Worm (Caenorhabditis elegans) whole organism, late embryonic: ENCODE data around the gene gly-14.
"Not testable (repeated sequence)": the region's sequence is repeated elsewhere in the genome, so short reads cannot be mapped to it uniquely, and the experiment has no call there.

Source experiments
- C38D4.7 ChIP-seq: fragments of 200-800 bp; sonication (Bioruptor generic); optimal IDR thresholded peaks from 2 replicates; lab custom pipeline; 2018; ENCODE audit warnings: mild to moderate bottlenecking, missing genetic modification characterization, moderate library complexity, missing compliant biosample characterization
- F13H6.1 ChIP-seq: sonication (generic microtip); optimal IDR thresholded peaks from 2 replicates; lab custom pipeline; 2016; ENCODE audit warnings: missing genetic modification characterization, missing compliant biosample characterization
- Y22D7AL.16 ChIP-seq: sonication (generic microtip); optimal IDR thresholded peaks from 2 replicates; lab custom pipeline; 2016; ENCODE audit warnings: missing genetic modification characterization, missing compliant biosample characterization
- ahr-1 ChIP-seq: sonication (generic microtip); optimal IDR thresholded peaks from 2 replicates; lab custom pipeline; 2016; ENCODE audit warnings: missing genetic modification characterization, missing compliant biosample characterization
- ceh-14 ChIP-seq: sonication (generic microtip); optimal IDR thresholded peaks from 2 replicates; lab custom pipeline; 2016; ENCODE audit warnings: missing genotype, missing genetic modification characterization, missing compliant biosample characterization
- ceh-19 ChIP-seq: fragments of 200-800 bp; sonication (Bioruptor generic); optimal IDR thresholded peaks from 2 replicates; lab custom pipeline; 2018; ENCODE audit warnings: mild to moderate bottlenecking, missing genetic modification characterization, missing compliant biosample characterization
- ceh-30 ChIP-seq: fragments of 150-350 bp; optimal IDR thresholded peaks from 2 replicates; lab custom pipeline; 2014; ENCODE audit warnings: missing biosample characterization, missing genetic modification characterization
- ceh-34 ChIP-seq: sonication (generic microtip); optimal IDR thresholded peaks from 2 replicates; lab custom pipeline; 2016; ENCODE audit warnings: mild to moderate bottlenecking, missing genetic modification characterization, missing compliant biosample characterization
- ceh-6 ChIP-seq: fragments of 200-800 bp; sonication (Bioruptor generic); optimal IDR thresholded peaks from 2 replicates; lab custom pipeline; 2018; ENCODE audit warnings: mild to moderate bottlenecking, missing genetic modification characterization, missing compliant biosample characterization
- ceh-9 ChIP-seq: sonication (generic microtip); optimal IDR thresholded peaks from 2 replicates; lab custom pipeline; 2016; ENCODE audit warnings: mild to moderate bottlenecking, missing genetic modification characterization, inconsistent platforms, missing compliant biosample characterization
- dmd-4 ChIP-seq: sonication (generic microtip); optimal IDR thresholded peaks from 2 replicates; lab custom pipeline; 2016; ENCODE audit warnings: borderline replicate concordance, missing genetic modification characterization, missing compliant biosample characterization
- elt-2 ChIP-seq: sonication (generic microtip); optimal IDR thresholded peaks from 2 replicates; lab custom pipeline; 2016; ENCODE audit warnings: missing genetic modification reagents, missing genetic modification characterization, missing compliant biosample characterization
- ets-4 ChIP-seq: sonication (generic microtip); optimal IDR thresholded peaks from 2 replicates; lab custom pipeline; 2016; ENCODE audit warnings: missing genetic modification characterization, missing compliant biosample characterization
- eyg-1 ChIP-seq: sonication (generic microtip); optimal IDR thresholded peaks from 2 replicates; lab custom pipeline; 2016; ENCODE audit warnings: missing genotype, missing genetic modification characterization, missing compliant biosample characterization
- fax-1 ChIP-seq: sonication (generic microtip); optimal IDR thresholded peaks from 2 replicates; lab custom pipeline; 2016; ENCODE audit warnings: missing genotype, missing genetic modification characterization, missing compliant biosample characterization
- fkh-10 ChIP-seq: fragments of 150-350 bp; optimal IDR thresholded peaks from 2 replicates; lab custom pipeline; 2014; ENCODE audit warnings: missing biosample characterization, missing genetic modification reagents, missing genetic modification characterization
- hlh-13 ChIP-seq: fragments of 200-800 bp; sonication (Bioruptor generic); optimal IDR thresholded peaks from 2 replicates; lab custom pipeline; 2018; ENCODE audit warnings: mild to moderate bottlenecking, missing genetic modification characterization, missing compliant biosample characterization
- lim-6 ChIP-seq: sonication (generic microtip); optimal IDR thresholded peaks from 2 replicates; lab custom pipeline; 2016; ENCODE audit warnings: missing genetic modification characterization, missing compliant biosample characterization
- lin-11 ChIP-seq: fragments of 200-800 bp; sonication (Bioruptor generic); optimal IDR thresholded peaks from 2 replicates; lab custom pipeline; 2018; ENCODE audit warnings: mild to moderate bottlenecking, missing genetic modification characterization, missing compliant biosample characterization
- mec-3 ChIP-seq: sonication (generic microtip); optimal IDR thresholded peaks from 2 replicates; lab custom pipeline; 2016; ENCODE audit warnings: borderline replicate concordance, missing genetic modification characterization, missing compliant biosample characterization
- npax-4 ChIP-seq: sonication (generic microtip); optimal IDR thresholded peaks from 2 replicates; lab custom pipeline; 2016; ENCODE audit warnings: missing genetic modification characterization, missing compliant biosample characterization
- odd-2 ChIP-seq: sonication (generic microtip); optimal IDR thresholded peaks from 2 replicates; lab custom pipeline; 2017; ENCODE audit warnings: antibody characterized with exemption, mild to moderate bottlenecking, missing genetic modification characterization, missing compliant biosample characterization
- pax-1 ChIP-seq: fragments of 150-350 bp; optimal IDR thresholded peaks from 2 replicates; lab custom pipeline; 2014; ENCODE audit warnings: missing biosample characterization, missing genetic modification characterization
- pros-1 ChIP-seq: fragments of 150-350 bp; optimal IDR thresholded peaks from 2 replicates; lab custom pipeline; 2014; ENCODE audit warnings: missing biosample characterization, missing genetic modification reagents, missing genetic modification characterization
- rnt-1 ChIP-seq: sonication (generic microtip); optimal IDR thresholded peaks from 2 replicates; lab custom pipeline; 2016; ENCODE audit warnings: missing genetic modification characterization, missing compliant biosample characterization
- sdc-2 ChIP-seq: sonication (generic microtip); optimal IDR thresholded peaks from 2 replicates; lab custom pipeline; 2016; ENCODE audit warnings: missing genotype, missing genetic modification characterization, missing compliant biosample characterization
- syd-9 ChIP-seq: sonication (generic microtip); optimal IDR thresholded peaks from 2 replicates; lab custom pipeline; 2016; ENCODE audit warnings: mild to moderate bottlenecking, missing genetic modification characterization, moderate library complexity, missing compliant biosample characterization
- tbx-7 ChIP-seq: sonication (generic microtip); optimal IDR thresholded peaks from 2 replicates; lab custom pipeline; 2016; ENCODE audit warnings: missing genotype, missing genetic modification characterization, missing compliant biosample characterization
- unc-3 ChIP-seq, 2 experiments: fragments of 200-800 bp in 1 of 2; sonication (Bioruptor generic) in 1 of 2; sonication (generic microtip) in 1 of 2; conservative IDR thresholded peaks in 1 of 2; optimal IDR thresholded peaks in 1 of 2; 2 replicates each; pipeline versions ENCODE4 v1.3.6 to Lab custom; 2016 to 2022; ENCODE audit warnings: missing compliant biosample characterization in 2 of 2, missing genetic modification characterization in 2 of 2, missing genetic modification reagents in 1 of 2
- unc-55 ChIP-seq: sonication (generic microtip); optimal IDR thresholded peaks from 2 replicates; lab custom pipeline; 2017; ENCODE audit warnings: missing biosample characterization, missing genetic modification reagents, missing genetic modification characterization
- unc-86 ChIP-seq: sonication (generic microtip); optimal IDR thresholded peaks from 2 replicates; lab custom pipeline; 2016; ENCODE audit warnings: missing genetic modification characterization, missing compliant biosample characterization
- zip-5 ChIP-seq: sonication (generic microtip); optimal IDR thresholded peaks from 2 replicates; lab custom pipeline; 2016; ENCODE audit warnings: missing genetic modification characterization, missing compliant biosample characterization
- ztf-16 ChIP-seq: sonication (generic microtip); optimal IDR thresholded peaks from 2 replicates; lab custom pipeline; 2017; ENCODE audit warnings: missing genetic modification characterization, missing compliant biosample characterization

The gly-14 gene

DNA sequence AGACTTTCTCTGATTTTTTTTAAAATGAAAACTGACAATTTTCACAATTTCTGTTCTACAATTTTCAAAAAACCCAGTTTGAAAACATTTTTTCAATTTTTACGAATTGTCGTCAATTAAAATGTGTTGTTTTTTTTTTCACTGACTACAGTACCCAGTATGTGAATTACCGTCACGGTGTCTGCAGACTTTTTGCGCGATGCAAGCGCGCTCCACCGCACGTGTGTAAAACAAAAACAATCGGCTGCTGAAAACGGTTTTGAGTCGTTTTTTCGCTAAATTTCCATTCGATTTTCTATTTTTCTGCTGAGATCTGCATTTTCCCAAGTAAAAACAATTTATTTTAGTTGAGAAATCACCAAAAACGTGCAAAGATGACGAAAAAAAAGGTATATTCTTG lies 36.8 kb downstream of the gly-14 start (continued):
- TF ChIP-seq C38D4.7 (GFP tag; lab: Kevin White, UChicago) (no peak), ceh-34 (tag; lab: Kevin White, UChicago) (peak; percentile 78), pros-1 (tag; lab: Kevin White, UChicago) (no peak), ceh-19 (GFP tag; lab: Kevin White, UChicago) (no peak), Y22D7AL.16 (tag; lab: Kevin White, UChicago) (no peak), lim-6 (tag; lab: Kevin White, UChicago) (no peak), lin-11 (tag; lab: Kevin White, UChicago) (no peak), mec-3 (no peak), ceh-14 (tag; lab: Kevin White, UChicago) (peak; percentile 79), sdc-2 (no peak), pax-1 (tag; lab: Kevin White, UChicago) (peak; percentile 30), fkh-10 (GFP tag; lab: Kevin White, UChicago) (no peak), ceh-30 (tag; lab: Kevin White, UChicago) (peak; percentile 53), npax-4 (tag; lab: Kevin White, UChicago) (no peak), unc-55 (GFP tag; lab: Kevin White, UChicago) (peak; percentile 50), rnt-1 (tag; lab: Kevin White, UChicago) (peak; percentile 17), ceh-6 (no peak), dmd-4 (tag; lab: Kevin White, UChicago) (no peak), ahr-1 (tag; lab: Kevin White, UChicago) (no peak), unc-86 (tag; lab: Kevin White, UChicago) (peak; percentile 44), tbx-7 (tag; lab: Kevin White, UChicago) (no peak), unc-3 (GFP tag; conservative IDR thresholded peaks at IDR 0.05; lab: Robert Waterston, UW) (no peak), unc-3 (tag; optimal IDR thresholded peaks at IDR 0.05; lab: Kevin White, UChicago) (peak; percentile 32), eyg-1 (tag; lab: Kevin White, UChicago) (no peak), F13H6.1 (tag; lab: Kevin White, UChicago) (no peak)

DNA sequence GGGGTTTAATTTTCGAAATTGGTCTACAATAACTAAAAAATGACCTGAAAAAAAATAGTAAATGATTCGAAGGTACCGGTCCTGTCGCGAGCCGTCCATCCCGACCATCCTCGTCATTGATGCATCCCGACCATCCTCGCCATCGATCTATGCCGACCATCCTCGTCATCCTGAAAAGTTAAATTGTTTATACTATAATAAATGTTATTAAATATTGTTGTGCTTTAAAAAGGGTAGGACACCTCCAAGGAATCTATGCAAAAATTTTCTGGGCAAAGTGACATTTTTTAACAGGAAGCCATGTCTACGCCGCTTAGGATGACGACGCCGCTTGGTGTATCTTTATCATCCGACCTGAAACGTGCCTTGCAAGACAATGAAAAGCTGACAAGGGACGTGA lies 39.0 kb downstream of the gly-14 start, which contains the start of gene C34C12.1:
Gene C34C12.1, plus strand, starts transcription at position 301 of the 400 bp plus-strand sequence.
- not testable (repeated sequence) for TF ChIP-seq ztf-16 (tag; lab: Kevin White, UChicago); sdc-2; C38D4.7 (GFP tag; lab: Kevin White, UChicago)

DNA sequence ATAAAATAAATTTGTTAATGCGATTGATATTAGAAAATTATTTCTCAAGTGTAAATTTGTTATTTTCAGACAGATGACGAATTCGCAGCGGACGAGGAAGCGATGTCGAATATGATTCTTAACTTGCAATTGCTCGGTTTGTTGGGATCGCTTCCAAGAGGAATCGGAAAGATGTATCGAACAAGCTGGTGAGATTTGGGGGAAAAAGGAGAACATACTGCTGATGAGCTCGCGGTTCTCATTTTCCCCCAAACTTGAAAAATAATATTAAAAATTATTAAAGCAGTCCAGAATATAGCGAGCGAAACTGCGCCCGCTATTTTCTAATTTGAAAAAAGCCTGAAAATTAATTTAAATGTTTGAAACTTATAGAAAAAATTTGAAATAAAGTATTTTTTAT lies 39.6 kb downstream of the gly-14 start, which contains the start of gene C34C12.2:
Gene C34C12.2, plus strand, starts transcription at position 301 of the 400 bp plus-strand sequence.
- not testable (repeated sequence) for TF ChIP-seq lin-11, ceh-9, lim-6 (tag; lab: Kevin White, UChicago)

DNA sequence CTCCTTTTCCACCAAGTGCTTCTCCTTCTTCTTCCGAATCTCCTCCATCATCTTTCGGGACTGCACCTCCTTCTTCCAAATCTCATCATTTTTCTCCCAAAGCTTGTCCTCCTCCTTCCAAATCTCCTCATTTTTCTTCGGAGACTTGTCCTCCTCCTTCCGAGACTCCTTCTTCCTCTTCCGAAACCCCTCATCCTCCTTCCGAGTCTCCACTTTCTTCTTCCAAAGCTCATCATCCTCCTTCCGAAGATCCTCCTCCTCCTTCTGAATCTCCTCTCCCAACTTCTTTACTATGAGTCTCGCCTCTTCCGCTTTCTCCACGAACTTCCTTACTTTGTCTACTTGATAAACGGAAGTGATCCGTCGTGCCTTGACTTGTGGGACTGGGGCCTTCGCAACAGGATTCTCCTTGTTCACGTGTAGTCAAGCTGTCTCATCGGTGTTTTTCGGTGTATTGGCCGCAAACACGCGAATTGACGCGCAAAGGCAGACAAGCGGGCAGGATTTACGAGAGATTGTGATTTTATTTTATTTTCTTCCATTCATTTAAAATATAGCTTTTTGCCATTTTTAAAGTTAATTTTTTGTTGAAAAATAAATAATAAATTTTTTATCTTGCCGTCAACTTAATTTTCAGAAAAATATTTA lies 40.4 kb downstream of the gly-14 start, which contains the start of the genes K01A11.3 and C34C12.12:
Gene K01A11.3, minus strand, starts transcription at position 51 of the 648 bp plus-strand sequence.
Gene C34C12.12, plus strand, starts transcription at position 632 of the 648 bp plus-strand sequence.
- TF ChIP-seq zip-5 (tag; lab: Kevin White, UChicago) (no peak), elt-2 (tag; lab: Kevin White, UChicago) (no peak), ceh-14 (tag; lab: Kevin White, UChicago) (no peak), syd-9 (no peak), npax-4 (tag; lab: Kevin White, UChicago) (no peak), fax-1 (no peak)

DNA sequence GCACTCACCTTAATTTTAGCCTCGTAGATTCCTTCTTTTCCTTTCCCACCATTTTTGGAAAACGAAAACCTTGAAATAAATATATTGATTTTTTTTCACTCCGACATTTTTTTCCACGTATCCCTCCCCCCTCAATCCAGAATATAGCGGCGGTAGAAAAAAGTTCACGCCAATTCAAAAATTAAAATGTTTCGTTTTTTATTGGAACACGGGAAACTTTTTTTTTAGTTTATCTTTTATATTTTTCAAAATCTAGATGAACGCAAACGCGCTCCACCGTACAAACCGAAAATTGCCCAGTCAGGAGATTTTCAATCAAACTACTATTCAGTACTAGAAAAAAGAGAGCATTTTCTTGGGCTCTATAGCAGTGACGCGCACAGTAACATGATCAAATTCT lies 48.9 kb downstream of the gly-14 start, which contains the start of gene spe-41:
Gene spe-41, minus strand, starts transcription at position 72 of the 400 bp plus-strand sequence.
- TF ChIP-seq hlh-13 = no peak
- no peak for TF ChIP-seq odd-2 (tag; lab: Kevin White, UChicago)
- no peak for TF ChIP-seq ets-4
- TF ChIP-seq unc-3 (GFP tag; conservative IDR thresholded peaks at IDR 0.05; lab: Robert Waterston, UW) = no peak
- no peak for TF ChIP-seq unc-3 (tag; optimal IDR thresholded peaks at IDR 0.05; lab: Kevin White, UChicago)
- TF ChIP-seq, all 69 proteins: peak for 0
